Worm (Caenorhabditis elegans) whole organism, early embryonic: ENCODE measurements around the gene ehbp-1.

Experiments used
- B0310.2 ChIP-seq: sonication (generic microtip); optimal IDR thresholded peaks from 2 replicates; lab custom pipeline; 2016; ENCODE audit warnings: mild to moderate bottlenecking, missing genetic modification characterization, missing compliant biosample characterization
- aly-1 ChIP-seq: sonication (generic microtip); optimal IDR thresholded peaks from 2 replicates; lab custom pipeline; 2016; ENCODE audit warnings: missing genetic modification characterization, missing compliant biosample characterization
- ama-1 ChIP-seq: fragments of 150-350 bp; optimal IDR thresholded peaks from 2 replicates; lab custom pipeline; 2014
- pes-1 ChIP-seq: fragments of 200-800 bp; sonication (Bioruptor generic); IDR thresholded peaks from 2 replicates; pipeline ENCODE4 v1.3.6; 2022; ENCODE audit warnings: missing genetic modification reagents, missing genetic modification characterization, missing compliant biosample characterization
- tbx-37 ChIP-seq: fragments of 200-800 bp; sonication (Bioruptor generic); conservative IDR thresholded peaks from 2 replicates; pipeline ENCODE4 v1.3.6; 2022; ENCODE audit warnings: missing genetic modification reagents, missing genetic modification characterization, missing compliant biosample characterization
- tra-4 ChIP-seq: sonication (generic microtip); optimal IDR thresholded peaks from 2 replicates; lab custom pipeline; 2017; ENCODE audit warnings: missing genetic modification characterization, missing compliant biosample characterization

DNA sequence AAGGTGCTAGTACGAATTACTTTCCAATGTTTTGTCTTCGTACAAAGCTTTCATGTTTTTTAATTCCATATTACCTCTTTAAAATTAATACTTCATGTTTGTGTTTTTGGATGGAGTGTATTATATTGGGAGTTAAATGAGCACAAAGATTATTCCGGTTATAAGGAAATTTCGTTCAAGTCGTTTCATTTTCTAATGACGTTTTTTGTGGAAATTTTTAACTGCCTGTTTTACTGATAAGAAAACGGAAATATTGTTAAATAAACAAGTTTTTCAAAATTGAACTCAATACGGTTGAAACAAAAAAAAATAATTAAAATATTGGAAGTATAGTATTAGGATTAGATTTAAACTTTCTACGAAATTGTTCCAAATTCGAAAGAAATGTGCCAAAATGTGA is 23.1 kb upstream of the ehbp-1 start:
- no peak for TF ChIP-seq aly-1 (tag; lab: Kevin White, UChicago)
- TF ChIP-seq B0310.2 (tag; lab: Kevin White, UChicago), result no peak
- TF ChIP-seq ama-1 (lab: Kevin White, UChicago), result no peak
- no peak for TF ChIP-seq pes-1 (GFP tag; lab: Robert Waterston, UW)
- no peak for TF ChIP-seq tra-4
- no peak for TF ChIP-seq tbx-37 (GFP tag; lab: Robert Waterston, UW)
